Worm (Caenorhabditis elegans) whole organism, late embryonic: ENCODE results near the gene F10C1.23.

ENCODE experiments used
- C08G9.2 ChIP-seq: sonication (generic microtip); optimal IDR thresholded peaks from 2 replicates; lab custom pipeline; 2016; ENCODE audit warnings: mild to moderate bottlenecking, missing genetic modification characterization, moderate library complexity, missing compliant biosample characterization
- F13H6.1 ChIP-seq: sonication (generic microtip); optimal IDR thresholded peaks from 2 replicates; lab custom pipeline; 2016; ENCODE audit warnings: missing genetic modification characterization, missing compliant biosample characterization
- K02D7.2 ChIP-seq: sonication (generic microtip); optimal IDR thresholded peaks from 2 replicates; lab custom pipeline; 2017; ENCODE audit warnings: mild to moderate bottlenecking, missing genetic modification characterization, missing compliant biosample characterization
- K09A11.1 ChIP-seq: sonication (generic microtip); optimal IDR thresholded peaks from 2 replicates; lab custom pipeline; 2017; ENCODE audit warnings: antibody characterized with exemption, mild to moderate bottlenecking, missing genetic modification characterization, missing compliant biosample characterization; ENCODE audit not compliant: insufficient read depth
- T23F11.4 ChIP-seq: fragments of 200-800 bp; sonication (Bioruptor generic); optimal IDR thresholded peaks from 2 replicates; lab custom pipeline; 2018; ENCODE audit warnings: mild to moderate bottlenecking, missing genetic modification characterization, missing compliant biosample characterization
- ahr-1 ChIP-seq: sonication (generic microtip); optimal IDR thresholded peaks from 2 replicates; lab custom pipeline; 2016; ENCODE audit warnings: missing genetic modification characterization, missing compliant biosample characterization
- ceh-19 ChIP-seq: fragments of 200-800 bp; sonication (Bioruptor generic); optimal IDR thresholded peaks from 2 replicates; lab custom pipeline; 2018; ENCODE audit warnings: mild to moderate bottlenecking, missing genetic modification characterization, missing compliant biosample characterization
- ceh-22 ChIP-seq: sonication (generic microtip); optimal IDR thresholded peaks from 2 replicates; lab custom pipeline; 2017; ENCODE audit warnings: missing biosample characterization, missing genetic modification characterization
- ceh-31 ChIP-seq: sonication (generic microtip); optimal IDR thresholded peaks from 2 replicates; lab custom pipeline; 2016; ENCODE audit warnings: missing genetic modification characterization, missing compliant biosample characterization
- ceh-34 ChIP-seq: sonication (generic microtip); optimal IDR thresholded peaks from 2 replicates; lab custom pipeline; 2016; ENCODE audit warnings: mild to moderate bottlenecking, missing genetic modification characterization, missing compliant biosample characterization
- ceh-45 ChIP-seq: fragments of 200-800 bp; sonication (Bioruptor generic); IDR thresholded peaks from 2 replicates; pipeline ENCODE4 v1.3.6; 2022; ENCODE audit warnings: missing genetic modification reagents, missing genetic modification characterization, missing compliant biosample characterization
- ceh-6 ChIP-seq: fragments of 200-800 bp; sonication (Bioruptor generic); optimal IDR thresholded peaks from 2 replicates; lab custom pipeline; 2018; ENCODE audit warnings: mild to moderate bottlenecking, missing genetic modification characterization, missing compliant biosample characterization
- che-1 ChIP-seq: sonication (generic microtip); optimal IDR thresholded peaks from 2 replicates; lab custom pipeline; 2016; ENCODE audit warnings: mild to moderate bottlenecking, missing genetic modification characterization, missing compliant biosample characterization
- dmd-4 ChIP-seq: sonication (generic microtip); optimal IDR thresholded peaks from 2 replicates; lab custom pipeline; 2016; ENCODE audit warnings: borderline replicate concordance, missing genetic modification characterization, missing compliant biosample characterization
- elt-2 ChIP-seq: sonication (generic microtip); optimal IDR thresholded peaks from 2 replicates; lab custom pipeline; 2016; ENCODE audit warnings: missing genetic modification reagents, missing genetic modification characterization, missing compliant biosample characterization
- elt-4 ChIP-seq: sonication (generic microtip); optimal IDR thresholded peaks from 2 replicates; lab custom pipeline; 2016; ENCODE audit warnings: missing genetic modification characterization, missing compliant biosample characterization
- eyg-1 ChIP-seq: sonication (generic microtip); optimal IDR thresholded peaks from 2 replicates; lab custom pipeline; 2016; ENCODE audit warnings: missing genotype, missing genetic modification characterization, missing compliant biosample characterization
- fax-1 ChIP-seq: sonication (generic microtip); optimal IDR thresholded peaks from 2 replicates; lab custom pipeline; 2016; ENCODE audit warnings: missing genotype, missing genetic modification characterization, missing compliant biosample characterization
- fkh-6 ChIP-seq: sonication (generic microtip); optimal IDR thresholded peaks from 2 replicates; lab custom pipeline; 2016; ENCODE audit warnings: missing genetic modification characterization, missing compliant biosample characterization
- hlh-30 ChIP-seq: sonication (generic microtip); optimal IDR thresholded peaks from 2 replicates; lab custom pipeline; 2017; ENCODE audit warnings: antibody characterized with exemption, missing genetic modification characterization, missing compliant biosample characterization; ENCODE audit not compliant: insufficient read depth
- mec-3 ChIP-seq: sonication (generic microtip); optimal IDR thresholded peaks from 2 replicates; lab custom pipeline; 2016; ENCODE audit warnings: borderline replicate concordance, missing genetic modification characterization, missing compliant biosample characterization
- nhr-11 ChIP-seq: fragments of 150-350 bp; optimal IDR thresholded peaks from 2 replicates; lab custom pipeline; 2014; ENCODE audit warnings: missing biosample characterization, missing genetic modification characterization
- nhr-232 ChIP-seq: sonication (generic microtip); optimal IDR thresholded peaks from 2 replicates; lab custom pipeline; 2016; ENCODE audit warnings: missing genetic modification characterization, missing compliant biosample characterization
- odd-2 ChIP-seq: sonication (generic microtip); optimal IDR thresholded peaks from 2 replicates; lab custom pipeline; 2017; ENCODE audit warnings: antibody characterized with exemption, mild to moderate bottlenecking, missing genetic modification characterization, missing compliant biosample characterization
- pag-3 ChIP-seq: sonication (generic microtip); optimal IDR thresholded peaks from 2 replicates; lab custom pipeline; 2016; ENCODE audit warnings: missing compliant biosample characterization, missing genetic modification characterization, borderline replicate concordance
- pat-9 ChIP-seq: fragments of 200-800 bp; sonication (Bioruptor generic); optimal IDR thresholded peaks from 2 replicates; lab custom pipeline; 2018; ENCODE audit warnings: mild to moderate bottlenecking, missing genetic modification characterization, moderate library complexity, missing compliant biosample characterization
- pha-2 ChIP-seq: sonication (generic microtip); optimal IDR thresholded peaks from 2 replicates; lab custom pipeline; 2017; ENCODE audit warnings: mild to moderate bottlenecking, missing genetic modification characterization, missing compliant biosample characterization
- pqm-1 ChIP-seq: sonication (generic microtip); optimal IDR thresholded peaks from 2 replicates; lab custom pipeline; 2016; ENCODE audit warnings: missing genetic modification characterization, missing compliant biosample characterization
- ref-2 ChIP-seq: sonication (generic microtip); optimal IDR thresholded peaks from 2 replicates; lab custom pipeline; 2016; ENCODE audit warnings: missing genetic modification characterization, missing compliant biosample characterization
- sox-2 ChIP-seq: fragments of 200-800 bp; sonication (Bioruptor generic); IDR thresholded peaks from 2 replicates; pipeline ENCODE4 v1.3.6; 2022; ENCODE audit warnings: missing genetic modification reagents, missing genetic modification characterization, missing compliant biosample characterization
- tbx-2 ChIP-seq: sonication (generic microtip); optimal IDR thresholded peaks from 2 replicates; lab custom pipeline; 2016; ENCODE audit warnings: missing genetic modification characterization, missing compliant biosample characterization
- tbx-7 ChIP-seq: sonication (generic microtip); optimal IDR thresholded peaks from 2 replicates; lab custom pipeline; 2016; ENCODE audit warnings: missing genotype, missing genetic modification characterization, missing compliant biosample characterization
- ttx-3 ChIP-seq: sonication (generic microtip); optimal IDR thresholded peaks from 2 replicates; lab custom pipeline; 2016; ENCODE audit warnings: missing genetic modification reagents, missing genetic modification characterization, missing compliant biosample characterization
- unc-55 ChIP-seq: sonication (generic microtip); optimal IDR thresholded peaks from 2 replicates; lab custom pipeline; 2017; ENCODE audit warnings: missing biosample characterization, missing genetic modification reagents, missing genetic modification characterization
- unc-86 ChIP-seq: sonication (generic microtip); optimal IDR thresholded peaks from 2 replicates; lab custom pipeline; 2016; ENCODE audit warnings: missing genetic modification characterization, missing compliant biosample characterization
- zip-5 ChIP-seq: sonication (generic microtip); optimal IDR thresholded peaks from 2 replicates; lab custom pipeline; 2016; ENCODE audit warnings: missing genetic modification characterization, missing compliant biosample characterization

Gene F10C1.23

DNA sequence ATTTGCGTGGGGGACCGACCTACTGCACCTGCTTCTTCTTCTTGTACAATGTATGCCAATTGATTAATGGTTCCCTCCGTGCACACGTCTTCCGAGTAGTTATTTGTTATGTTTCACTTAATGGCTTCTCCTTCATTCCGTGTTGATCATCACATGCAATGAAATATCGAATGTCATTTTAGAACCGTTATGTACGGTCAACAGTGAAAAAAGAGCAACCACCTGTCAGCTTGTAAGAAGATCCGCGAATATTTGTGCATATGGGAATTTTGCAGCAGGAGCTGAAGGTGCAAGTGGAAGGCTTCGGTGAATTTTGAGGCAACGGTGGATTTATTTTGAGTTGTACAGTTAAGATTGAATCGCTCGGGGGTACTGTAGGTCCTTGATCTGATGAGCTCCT, 21.2 kb upstream of the F10C1.23 start:
- TF ChIP-seq unc-55 (GFP tag; lab: Kevin White, UChicago) = no peak

DNA sequence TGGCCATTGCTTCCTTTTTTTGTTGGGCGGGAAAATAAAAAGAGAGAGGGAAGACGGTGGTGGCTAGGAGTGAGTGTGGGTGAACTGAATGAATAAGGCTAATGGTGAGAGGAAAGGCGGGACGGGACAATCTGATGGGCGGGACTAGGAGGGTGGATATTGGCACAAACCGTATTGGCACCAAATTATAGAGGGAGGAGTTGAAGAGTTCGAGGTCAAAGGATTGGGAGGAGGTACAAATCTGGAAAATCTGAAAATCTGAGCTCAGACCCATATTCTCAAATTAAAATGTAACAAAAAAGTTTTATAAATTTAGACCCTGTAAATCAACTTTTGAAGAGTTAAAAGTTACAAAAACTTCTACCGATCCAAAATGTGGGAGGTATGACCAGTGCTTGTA, 19.0 kb upstream of the F10C1.23 start, which contains the start of gene hlh-14:
hlh-14 (minus strand) TSS at position 101 of the 400 bp plus-strand sequence.
- TF ChIP-seq tbx-2 (tag; lab: Kevin White, UChicago) (no peak), unc-86 (no peak), pat-9 (tag; lab: Kevin White, UChicago) (no peak), F13H6.1 (no peak), zip-5 (no peak), T23F11.4 (GFP tag; lab: Kevin White, UChicago) (no peak), sox-2 (no peak), pqm-1 (tag; lab: Kevin White, UChicago) (no peak), ceh-31 (tag; lab: Kevin White, UChicago) (no peak), dmd-4 (tag; lab: Kevin White, UChicago) (no peak), K09A11.1 (no peak), fax-1 (tag; lab: Kevin White, UChicago) (no peak), fkh-6 (tag; lab: Kevin White, UChicago) (no peak), tbx-7 (tag; lab: Kevin White, UChicago) (no peak), ceh-22 (tag; lab: Kevin White, UChicago) (no peak)

DNA sequence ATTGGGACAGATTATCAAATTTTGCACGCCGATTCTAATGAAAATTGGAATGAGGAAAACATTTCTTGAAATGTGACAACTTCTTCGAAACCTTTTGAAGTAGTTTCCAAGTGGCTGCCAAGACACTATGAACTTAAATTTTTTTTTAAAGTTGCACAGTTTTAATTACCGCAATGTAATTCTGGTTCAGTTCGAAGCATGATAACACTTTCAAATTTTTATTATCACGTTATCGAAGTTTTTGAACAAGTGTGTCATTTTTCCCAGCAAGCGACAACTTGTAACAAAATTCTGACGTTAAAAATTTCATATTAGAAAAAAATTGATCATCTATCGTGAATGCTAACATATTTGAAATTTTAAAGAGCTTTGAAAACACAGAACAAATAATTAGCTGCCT, 15.1 kb upstream of the F10C1.23 start:
- TF ChIP-seq che-1 (no peak), ceh-45 (GFP tag; lab: Robert Waterston, UW) (no peak), K02D7.2 (tag; lab: Kevin White, UChicago) (no peak), pag-3 (no peak), ceh-19 (no peak), elt-4 (tag; lab: Kevin White, UChicago) (no peak), tbx-2 (tag; lab: Kevin White, UChicago) (no peak), ttx-3 (no peak), fkh-6 (tag; lab: Kevin White, UChicago) (no peak), ceh-34 (tag; lab: Kevin White, UChicago) (no peak), ahr-1 (no peak), nhr-232 (no peak), sox-2 (no peak), pha-2 (tag; lab: Kevin White, UChicago) (no peak), unc-86 (no peak)

DNA sequence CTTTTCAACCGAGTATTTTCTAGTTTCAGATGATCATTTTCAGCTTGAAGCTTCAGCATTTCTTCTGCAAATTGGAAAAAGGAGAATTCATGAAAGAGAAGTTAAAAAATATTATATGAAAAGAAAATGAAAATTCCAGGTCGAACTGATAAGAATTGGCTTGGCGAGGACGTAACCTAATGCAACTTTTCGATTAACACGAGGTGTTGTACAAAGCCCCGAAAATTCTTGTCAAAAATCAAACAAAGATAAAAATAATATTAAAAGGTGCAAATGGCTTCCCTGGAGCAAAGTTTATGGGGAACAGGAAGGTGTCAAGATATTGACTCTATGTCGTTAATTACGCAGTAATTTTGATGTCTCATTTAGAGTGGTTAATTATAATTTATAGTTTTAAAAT, 13.5 kb upstream of the F10C1.23 start:
- no peak for TF ChIP-seq ref-2 (tag; lab: Kevin White, UChicago)
- no peak for TF ChIP-seq hlh-30 (tag; lab: Kevin White, UChicago)
- TF ChIP-seq ceh-6 (GFP tag; lab: Kevin White, UChicago) = no peak
- no peak for TF ChIP-seq pag-3

DNA sequence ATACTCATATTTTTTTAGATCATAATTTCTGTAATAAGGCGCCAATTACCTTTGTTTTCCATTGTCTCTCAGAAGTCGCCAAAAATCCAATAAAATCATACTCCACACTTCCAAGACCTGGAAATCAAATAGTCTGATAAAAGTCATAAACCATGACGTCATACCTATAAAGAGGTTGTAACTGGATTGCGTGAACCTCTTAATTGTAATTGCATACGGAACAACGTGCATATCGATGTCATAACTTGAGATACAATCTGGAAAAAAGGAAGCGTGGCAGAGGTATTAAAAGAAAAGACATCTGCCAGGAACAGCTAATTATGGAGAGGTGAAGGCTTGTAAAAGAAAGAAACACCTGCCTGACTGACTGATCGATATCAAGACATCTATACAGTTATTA, 12.8 kb upstream of the F10C1.23 start, which contains the start of gene F10C1.9:
F10C1.9 (minus strand) TSS at position 197 of the 400 bp plus-strand sequence.
- TF ChIP-seq T23F11.4 (GFP tag; lab: Kevin White, UChicago) = no peak
- TF ChIP-seq elt-2 (tag; lab: Kevin White, UChicago) = peak; percentile 3

DNA sequence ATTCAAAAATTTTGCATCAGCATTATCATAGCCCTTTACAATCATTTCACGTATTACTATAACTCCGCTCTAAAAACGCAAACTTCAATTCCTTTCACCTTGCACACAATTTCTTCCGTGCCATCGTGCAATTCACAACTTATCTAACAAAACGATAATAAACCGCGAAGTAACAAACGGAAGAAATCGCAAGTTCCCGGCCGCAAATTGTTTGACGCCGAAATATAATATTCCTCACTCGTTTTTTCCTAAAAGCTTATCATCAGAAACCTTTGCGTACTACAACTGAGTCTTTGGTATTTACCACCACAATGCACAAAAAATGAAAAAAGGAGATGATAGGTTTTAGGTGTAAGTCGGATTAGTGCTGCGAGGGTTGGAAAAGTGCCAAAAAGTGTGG, 10.5 kb upstream of the F10C1.23 start:
- TF ChIP-seq odd-2 (tag; lab: Kevin White, UChicago) = no peak
- TF ChIP-seq eyg-1 (tag; lab: Kevin White, UChicago) = no peak
- no peak for TF ChIP-seq C08G9.2
- no peak for TF ChIP-seq mec-3 (tag; lab: Kevin White, UChicago)
- no peak for TF ChIP-seq pat-9 (tag; lab: Kevin White, UChicago)
- TF ChIP-seq fax-1 (tag; lab: Kevin White, UChicago) = no peak
- TF ChIP-seq nhr-11 = no peak
- TF ChIP-seq, all 69 proteins: peak for 0
